Worm (Caenorhabditis elegans) whole organism, mixed stage, embryonic: ENCODE data around the gene B0513.4.

Source experiments
- M03D4.4 ChIP-seq: sonication (generic microtip); optimal IDR thresholded peaks from 2 replicates; lab custom pipeline; 2017; ENCODE audit warnings: mild to moderate bottlenecking, missing genetic modification characterization, missing compliant biosample characterization
- blmp-1 ChIP-seq: fragments of 150-350 bp; optimal IDR thresholded peaks from 2 replicates; lab custom pipeline; 2014; ENCODE audit warnings: missing biosample characterization, missing genetic modification characterization
- ceh-39 ChIP-seq: fragments of 150-350 bp; optimal IDR thresholded peaks from 2 replicates; lab custom pipeline; 2014; ENCODE audit warnings: missing biosample characterization, missing genetic modification characterization
- ceh-43 ChIP-seq: fragments of 200-800 bp; sonication (Bioruptor generic); optimal IDR thresholded peaks from 2 replicates; lab custom pipeline; 2018; ENCODE audit warnings: mild to moderate bottlenecking, missing genetic modification characterization, moderate library complexity, missing compliant biosample characterization
- ceh-83 ChIP-seq: fragments of 200-800 bp; sonication (Bioruptor generic); optimal IDR thresholded peaks from 2 replicates; lab custom pipeline; 2018; ENCODE audit warnings: mild to moderate bottlenecking, missing genetic modification characterization, missing compliant biosample characterization
- cnd-1 ChIP-seq: fragments of 200-800 bp; sonication (Bioruptor generic); optimal IDR thresholded peaks from 2 replicates; lab custom pipeline; 2018; ENCODE audit warnings: mild to moderate bottlenecking, missing genetic modification characterization, missing compliant biosample characterization
- elt-3 ChIP-seq: fragments of 150-350 bp; optimal IDR thresholded peaks from 2 replicates; lab custom pipeline; 2014; ENCODE audit warnings: missing biosample characterization, missing genetic modification characterization
- flh-1 ChIP-seq: fragments of 200-800 bp; sonication (Bioruptor generic); optimal IDR thresholded peaks from 2 replicates; lab custom pipeline; 2018; ENCODE audit warnings: mild to moderate bottlenecking, missing genetic modification characterization, moderate library complexity, missing compliant biosample characterization
- ham-2 ChIP-seq: fragments of 200-800 bp; sonication (Bioruptor generic); optimal IDR thresholded peaks from 2 replicates; lab custom pipeline; 2018; ENCODE audit warnings: mild to moderate bottlenecking, missing genetic modification characterization, missing compliant biosample characterization
- lin-13 ChIP-seq: fragments of 150-350 bp; optimal IDR thresholded peaks from 2 replicates; lab custom pipeline; 2014; ENCODE audit warnings: missing biosample characterization, missing genetic modification characterization
- lin-32 ChIP-seq: fragments of 200-800 bp; sonication (Bioruptor generic); optimal IDR thresholded peaks from 2 replicates; lab custom pipeline; 2018; ENCODE audit warnings: mild to moderate bottlenecking, missing genetic modification characterization, missing compliant biosample characterization
- lsy-2 ChIP-seq: fragments of 150-350 bp; optimal IDR thresholded peaks from 2 replicates; lab custom pipeline; 2014; ENCODE audit warnings: missing biosample characterization, missing genetic modification characterization
- mab-5 ChIP-seq: fragments of 150-350 bp; optimal IDR thresholded peaks from 2 replicates; lab custom pipeline; 2014; ENCODE audit warnings: missing biosample characterization, missing genetic modification characterization
- mep-1 ChIP-seq: fragments of 150-350 bp; optimal IDR thresholded peaks from 2 replicates; lab custom pipeline; 2017; ENCODE audit warnings: missing biosample characterization, missing genetic modification reagents, missing genetic modification characterization, inconsistent platforms
- mls-2 ChIP-seq: sonication (generic microtip); optimal IDR thresholded peaks from 2 replicates; lab custom pipeline; 2016; ENCODE audit warnings: mild to moderate bottlenecking, missing genetic modification characterization, moderate library complexity, missing compliant biosample characterization
- nhr-12 ChIP-seq: fragments of 150-350 bp; optimal IDR thresholded peaks from 2 replicates; lab custom pipeline; 2014; ENCODE audit warnings: missing biosample characterization, missing genetic modification characterization
- nhr-2 ChIP-seq: fragments of 150-350 bp; optimal IDR thresholded peaks from 2 replicates; lab custom pipeline; 2014; ENCODE audit warnings: missing biosample characterization, missing genetic modification characterization
- nhr-237 ChIP-seq: fragments of 150-350 bp; optimal IDR thresholded peaks from 2 replicates; lab custom pipeline; 2014; ENCODE audit warnings: missing biosample characterization, missing genetic modification characterization
- nhr-76 ChIP-seq: sonication (generic microtip); optimal IDR thresholded peaks from 2 replicates; lab custom pipeline; 2017; ENCODE audit warnings: missing biosample characterization, missing genetic modification characterization
- pha-4 ChIP-seq: fragments of 150-350 bp; optimal IDR thresholded peaks from 2 replicates; lab custom pipeline; 2018; ENCODE audit warnings: missing biosample characterization, missing genetic modification reagents, missing genetic modification characterization
- sem-2 ChIP-seq: fragments of 200-800 bp; sonication (Bioruptor generic); optimal IDR thresholded peaks from 2 replicates; lab custom pipeline; 2018; ENCODE audit warnings: mild to moderate bottlenecking, missing genetic modification characterization, missing compliant biosample characterization
- snpc-4 ChIP-seq: fragments of 150-350 bp; optimal IDR thresholded peaks from 2 replicates; lab custom pipeline; 2014; ENCODE audit warnings: missing biosample characterization, missing genetic modification characterization
- sptf-1 ChIP-seq: sonication (generic microtip); optimal IDR thresholded peaks from 2 replicates; lab custom pipeline; 2017; ENCODE audit warnings: mild to moderate bottlenecking, missing genetic modification characterization, moderate library complexity, missing compliant biosample characterization
- tbx-8 ChIP-seq: fragments of 200-800 bp; sonication (Bioruptor generic); optimal IDR thresholded peaks from 2 replicates; lab custom pipeline; 2018; ENCODE audit warnings: mild to moderate bottlenecking, missing genetic modification characterization, moderate library complexity, missing compliant biosample characterization
- unc-39 ChIP-seq: fragments of 150-350 bp; optimal IDR thresholded peaks from 2 replicates; lab custom pipeline; 2014; ENCODE audit warnings: missing biosample characterization, missing genetic modification characterization
- unc-62 ChIP-seq: fragments of 150-350 bp; optimal IDR thresholded peaks from 2 replicates; lab custom pipeline; 2014; ENCODE audit warnings: missing biosample characterization, missing genetic modification reagents, missing genetic modification characterization
- zip-8 ChIP-seq: fragments of 150-350 bp; optimal IDR thresholded peaks from 2 replicates; lab custom pipeline; 2014; ENCODE audit warnings: missing biosample characterization, missing genetic modification characterization
- ztf-11 ChIP-seq: fragments of 150-350 bp; optimal IDR thresholded peaks from 2 replicates; lab custom pipeline; 2014; ENCODE audit warnings: missing biosample characterization, missing genetic modification characterization

Gene B0513.4

ce11 chrIV:13879851-13880250 lies at the start of gene B0513.4:
Gene B0513.4, plus strand, starts transcription at chrIV:13880151.
- TF ChIP-seq lsy-2, result no peak
- no peak for TF ChIP-seq ceh-83 (GFP tag; lab: Kevin White, UChicago)
- no peak for TF ChIP-seq unc-62 (GFP tag; lab: Kevin White, UChicago)

- TF ChIP-seq M03D4.4 (tag; lab: Kevin White, UChicago), result no peak
- no peak for TF ChIP-seq nhr-76 (tag; lab: Kevin White, UChicago)
- TF ChIP-seq mab-5 (tag; lab: Kevin White, UChicago), result no peak
- TF ChIP-seq tbx-8 (GFP tag; lab: Kevin White, UChicago), result no peak
- no peak for TF ChIP-seq ceh-39 (tag; lab: Kevin White, UChicago)
- no peak for TF ChIP-seq nhr-237
- no peak for TF ChIP-seq ceh-43 (GFP tag; lab: Kevin White, UChicago)
- TF ChIP-seq unc-39 (tag; lab: Kevin White, UChicago), result no peak
- TF ChIP-seq lsy-2, result no peak
- TF ChIP-seq ztf-11 (tag; lab: Kevin White, UChicago), result no peak
- TF ChIP-seq lin-32 (GFP tag; lab: Kevin White, UChicago), result no peak
- TF ChIP-seq elt-3 (tag; lab: Kevin White, UChicago), result no peak
- TF ChIP-seq nhr-2 (tag; lab: Kevin White, UChicago), result no peak
- TF ChIP-seq unc-62 (GFP tag; lab: Kevin White, UChicago), result no peak
- no peak for TF ChIP-seq flh-1 (GFP tag; lab: Kevin White, UChicago)
- TF ChIP-seq snpc-4 (tag; lab: Kevin White, UChicago), result no peak
- TF ChIP-seq zip-8 (tag; lab: Kevin White, UChicago), result no peak
- no peak for TF ChIP-seq nhr-12 (tag; lab: Kevin White, UChicago)
- no peak for TF ChIP-seq sem-2 (GFP tag; lab: Kevin White, UChicago)
- TF ChIP-seq pha-4 (tag; lab: Kevin White, UChicago), result no peak
Measured at ce11 chrIV:13834394-13835129, 45.4 kb upstream of the B0513.4 start.

- TF ChIP-seq mep-1 (tag; lab: Kevin White, UChicago) (no peak), lin-13 (tag; lab: Kevin White, UChicago) (no peak), ceh-39 (tag; lab: Kevin White, UChicago) (no peak), pha-4 (tag; lab: Kevin White, UChicago) (no peak), ceh-83 (GFP tag; lab: Kevin White, UChicago) (no peak), flh-1 (GFP tag; lab: Kevin White, UChicago) (no peak), lsy-2 (no peak), snpc-4 (tag; lab: Kevin White, UChicago) (no peak), tbx-8 (GFP tag; lab: Kevin White, UChicago) (no peak), mls-2 (tag; lab: Kevin White, UChicago) (no peak), ham-2 (no peak), cnd-1 (tag; lab: Kevin White, UChicago) (no peak), ztf-11 (tag; lab: Kevin White, UChicago) (no peak)
- TF ChIP-seq, all 35 proteins: peak for 0
Measured at ce11 chrIV:13836290-13836689, 43.7 kb upstream of the B0513.4 start, which contains the start of gene H08M01.1. Gene H08M01.1, minus strand, starts transcription at chrIV:13836390.

ce11 chrIV:13838296-13838695 lies 41.7 kb upstream of the B0513.4 start:
- TF ChIP-seq flh-1 (GFP tag; lab: Kevin White, UChicago), result no peak

- TF ChIP-seq ceh-83 (GFP tag; lab: Kevin White, UChicago), result no peak
- TF ChIP-seq sptf-1 (tag; lab: Kevin White, UChicago), result no peak
- TF ChIP-seq mls-2 (tag; lab: Kevin White, UChicago), result no peak
- no peak for TF ChIP-seq ztf-11 (tag; lab: Kevin White, UChicago)
- no peak for TF ChIP-seq zip-8 (tag; lab: Kevin White, UChicago)
- no peak for TF ChIP-seq lsy-2
- no peak for TF ChIP-seq unc-39 (tag; lab: Kevin White, UChicago)
- TF ChIP-seq M03D4.4 (tag; lab: Kevin White, UChicago), result no peak
- no peak for TF ChIP-seq elt-3 (tag; lab: Kevin White, UChicago)
- no peak for TF ChIP-seq ceh-39 (tag; lab: Kevin White, UChicago)
- no peak for TF ChIP-seq sem-2 (GFP tag; lab: Kevin White, UChicago)
- no peak for TF ChIP-seq flh-1 (GFP tag; lab: Kevin White, UChicago)
- TF ChIP-seq blmp-1 (tag; lab: Kevin White, UChicago), result no peak
Measured at ce11 chrIV:13860459-13860858, 19.5 kb upstream of the B0513.4 start.
